Worm (Caenorhabditis elegans): ENCODE results near the gene K07D4.2.

Gene K07D4.2

ce11 chrII:4011518-4011917 lies 33.8 kb downstream of the K07D4.2 start (continued):
- no peak for TF ChIP-seq K11D2.4 (GFP tag; IDR thresholded peaks at IDR 0.05)
- no peak for TF ChIP-seq ztf-18 (tag; optimal IDR thresholded peaks at IDR 0.05)
- no peak for TF ChIP-seq B0035.1 (tag; optimal IDR thresholded peaks at IDR 0.05)

ce11 chrII:4007972-4008371 lies 37.3 kb downstream of the K07D4.2 start:
- TF ChIP-seq egrh-3 (GFP tag; IDR thresholded peaks at IDR 0.05) (peak; percentile 37; the same call in 1 of the 2 replicates), dox-1 (GFP tag; IDR thresholded peaks at IDR 0.05) (no peak), ztf-25 (GFP tag; IDR thresholded peaks at IDR 0.05) (no peak), attf-5 (GFP tag; optimal IDR thresholded peaks at IDR 0.05) (no peak), nfya-1 (tag; optimal IDR thresholded peaks at IDR 0.05; ENCODE audit: borderline replicate concordance, insufficient read depth) (no peak), zfh-2 (GFP tag; conservative IDR thresholded peaks at IDR 0.05) (peak; percentile 78), dpff-1 (tag; optimal IDR thresholded peaks at IDR 0.05) (no peak), lir-1 (GFP tag; conservative IDR thresholded peaks at IDR 0.05) (no peak), sea-2 (GFP tag; IDR thresholded peaks at IDR 0.05) (0 out of 2 replicates have a peak, but pooled peaks have one; percentile 43), unc-62 (GFP tag; optimal IDR thresholded peaks at IDR 0.05) (no peak), aptf-3 (GFP tag; IDR thresholded peaks at IDR 0.05) (no peak), ceh-58 (GFP tag; IDR thresholded peaks at IDR 0.05) (no peak), sptf-2 (GFP tag; optimal IDR thresholded peaks at IDR 0.05) (no peak), Y95B8A.8 (GFP tag; IDR thresholded peaks at IDR 0.05) (no peak), gei-17 (GFP tag; optimal IDR thresholded peaks at IDR 0.05) (no peak), F39B2.1 (GFP tag; IDR thresholded peaks at IDR 0.05) (no peak), ztf-22 (GFP tag; optimal IDR thresholded peaks at IDR 0.05) (no peak), snpc-1.1 (tag; optimal IDR thresholded peaks at IDR 0.05; ENCODE audit: insufficient read depth) (no peak), tbp1 (GFP tag; optimal IDR thresholded peaks at IDR 0.05) (no peak), ceh-91 (GFP tag; IDR thresholded peaks at IDR 0.05) (no peak), lin-26 (GFP tag; IDR thresholded peaks at IDR 0.05) (no peak), Y53G8AR.9 (GFP tag; conservative IDR thresholded peaks at IDR 0.05) (no peak)

ce11 chrII:4004614-4005013 lies 40.7 kb downstream of the K07D4.2 start, which contains the start of gene ephx-1:
Gene ephx-1 (plus strand): TSS chrII:4004914.
- no peak for TF ChIP-seq D2030.7 (GFP tag; IDR thresholded peaks at IDR 0.05)
- no peak for TF ChIP-seq zim-3 (tag; optimal IDR thresholded peaks at IDR 0.05)
- TF ChIP-seq snpc-4 (GFP tag; optimal IDR thresholded peaks at IDR 0.05): no peak
- TF ChIP-seq snpc-4 (tag; optimal IDR thresholded peaks at IDR 0.05): no peak
- TF ChIP-seq nhr-80 (tag; optimal IDR thresholded peaks at IDR 0.05): no peak
- TF ChIP-seq dox-1 (GFP tag; IDR thresholded peaks at IDR 0.05): no peak
- no peak for TF ChIP-seq ztf-18 (tag; optimal IDR thresholded peaks at IDR 0.05)
- no peak for TF ChIP-seq cebp-1 (GFP tag; IDR thresholded peaks at IDR 0.05)
- TF ChIP-seq cebp-1 (tag; optimal IDR thresholded peaks at IDR 0.05): no peak

- TF ChIP-seq F55B11.4 (tag; optimal IDR thresholded peaks at IDR 0.05; ENCODE audit: borderline replicate concordance, insufficient read depth): no peak
Measured at ce11 chrII:4002134-4002533, 43.2 kb downstream of the K07D4.2 start.

ce11 chrII:4000430-4000829 lies 44.9 kb downstream of the K07D4.2 start:
- no peak for TF ChIP-seq F57C9.4 (tag; optimal IDR thresholded peaks at IDR 0.05)
- TF ChIP-seq F22D6.2 (tag; optimal IDR thresholded peaks at IDR 0.05): no peak
- no peak for TF ChIP-seq F55B11.4 (tag; optimal IDR thresholded peaks at IDR 0.05; ENCODE audit: borderline replicate concordance, insufficient read depth)
- TF ChIP-seq nfyb-1 (GFP tag; IDR thresholded peaks at IDR 0.05): no peak
- no peak for TF ChIP-seq pbrm-1 (GFP tag; IDR thresholded peaks at IDR 0.05)
- TF ChIP-seq madf-8 (GFP tag; conservative IDR thresholded peaks at IDR 0.05): no peak
- TF ChIP-seq efl-1 (GFP tag; optimal IDR thresholded peaks at IDR 0.05): no peak
- no peak for TF ChIP-seq ceh-91 (GFP tag; IDR thresholded peaks at IDR 0.05)
- TF ChIP-seq B0261.1 (tag; optimal IDR thresholded peaks at IDR 0.05): no peak
- no peak for TF ChIP-seq K11D2.4 (GFP tag; IDR thresholded peaks at IDR 0.05)
- TF ChIP-seq lsl-1 (GFP tag; optimal IDR thresholded peaks at IDR 0.05): no peak
- TF ChIP-seq akir-1 (GFP tag; optimal IDR thresholded peaks at IDR 0.05): no peak
- no peak for TF ChIP-seq rpc-1 (optimal IDR thresholded peaks at IDR 0.05)
- no peak for TF ChIP-seq rpc-1 (tag; optimal IDR thresholded peaks at IDR 0.05)
- no peak for TF ChIP-seq hmg-1.2 (GFP tag; IDR thresholded peaks at IDR 0.05)
- no peak for TF ChIP-seq Y95B8A.8 (GFP tag; IDR thresholded peaks at IDR 0.05)
